Worm (Caenorhabditis elegans): ENCODE measurements around the gene F10C2.5.

DNA sequence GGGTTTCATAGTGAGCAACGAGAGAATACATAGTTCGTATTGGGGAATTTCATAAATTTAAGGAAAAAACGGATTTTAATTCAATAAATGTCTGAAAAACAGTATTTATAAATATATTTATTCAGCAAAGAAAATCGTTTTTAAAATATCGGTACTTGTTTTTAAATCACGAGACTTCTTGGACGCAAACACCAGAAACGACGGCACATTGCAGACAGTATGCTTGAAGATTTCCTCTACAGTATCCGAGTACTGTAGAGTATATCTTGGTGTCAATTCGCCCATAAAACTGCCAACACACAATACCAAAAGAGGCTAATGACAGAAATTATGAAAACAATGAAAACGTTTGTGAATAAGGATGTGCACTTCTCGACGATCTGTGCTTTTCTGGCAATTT, 20.6 kb downstream of the F10C2.5 start:
- TF ChIP-seq nhr-237 (tag; optimal IDR thresholded peaks at IDR 0.05) (no peak), mdl-1 (tag; optimal IDR thresholded peaks at IDR 0.05) (no peak)
